Fruit fly (Drosophila melanogaster) whole organism, embryonic: Measurements from ENCODE around the gene Ipo9.

ENCODE experiments used
- Antp ChIP-seq: fragments of 200-800 bp; sonication (Bioruptor generic); optimal IDR thresholded peaks from 3 replicates; lab custom pipeline; 2016; ENCODE audit warnings: missing biosample characterization, missing genetic modification characterization
- CG10267 ChIP-seq: fragments of 200-800 bp; sonication (Bioruptor generic); optimal IDR thresholded peaks from 2 replicates; lab custom pipeline; 2018; ENCODE audit warnings: missing biosample characterization, mild to moderate bottlenecking, missing genetic modification characterization, moderate library complexity
- CG12219 ChIP-seq: fragments of 200-800 bp; sonication (Bioruptor generic); optimal IDR thresholded peaks from 3 replicates; lab custom pipeline; 2018; ENCODE audit warnings: missing biosample characterization, mild to moderate bottlenecking, missing genetic modification characterization
- CG12659 ChIP-seq: fragments of 200-800 bp; sonication (Bioruptor generic); optimal IDR thresholded peaks from 3 replicates; lab custom pipeline; 2017; ENCODE audit warnings: mild to moderate bottlenecking, missing biosample characterization, missing genetic modification reagents, missing genetic modification characterization
- CG13624 ChIP-seq: fragments of 200-800 bp; sonication (Bioruptor generic); optimal IDR thresholded peaks from 2 replicates; lab custom pipeline; 2016; ENCODE audit warnings: missing biosample characterization, missing genetic modification characterization
- CG15514 ChIP-seq: fragments of 200-800 bp; sonication (Bioruptor generic); optimal IDR thresholded peaks from 3 replicates; lab custom pipeline; 2017; ENCODE audit warnings: missing biosample characterization, missing genetic modification characterization, mild to moderate bottlenecking, moderate library complexity, missing genetic modification reagents
- CG17385 ChIP-seq: fragments of 200-800 bp; sonication (Bioruptor generic); optimal IDR thresholded peaks from 3 replicates; lab custom pipeline; 2018; ENCODE audit warnings: missing biosample characterization, mild to moderate bottlenecking, missing genetic modification characterization
- CG1832 ChIP-seq: fragments of 200-800 bp; sonication (Bioruptor generic); optimal IDR thresholded peaks from 2 replicates; lab custom pipeline; 2017; ENCODE audit warnings: missing biosample characterization, mild to moderate bottlenecking, missing genetic modification characterization, inconsistent platforms
- CG2120 ChIP-seq: fragments of 200-800 bp; sonication (Bioruptor generic); optimal IDR thresholded peaks from 3 replicates; lab custom pipeline; 2016; ENCODE audit warnings: missing biosample characterization, missing genetic modification characterization
- CG2199 ChIP-seq: fragments of 200-800 bp; sonication (Bioruptor generic); IDR thresholded peaks from 3 replicates; pipeline ENCODE4 v1.3.6; 2022; ENCODE audit warnings: missing biosample characterization, missing genetic modification characterization
- CG33213 ChIP-seq: fragments of 200-800 bp; sonication (Bioruptor generic); optimal IDR thresholded peaks from 3 replicates; lab custom pipeline; 2016; ENCODE audit warnings: missing biosample characterization, missing genetic modification characterization
- CG6813 ChIP-seq: fragments of 200-800 bp; sonication (Bioruptor generic); optimal IDR thresholded peaks from 2 replicates; lab custom pipeline; 2017; ENCODE audit warnings: missing biosample characterization, missing genetic modification characterization, mild to moderate bottlenecking, moderate library complexity, missing genetic modification reagents
- CG7271 ChIP-seq: fragments of 200-800 bp; sonication (Bioruptor generic); optimal IDR thresholded peaks from 2 replicates; lab custom pipeline; 2018; ENCODE audit warnings: missing biosample characterization, mild to moderate bottlenecking, missing genetic modification characterization, moderate library complexity
- CG7786 ChIP-seq: fragments of 200-800 bp; sonication (Bioruptor generic); optimal IDR thresholded peaks from 2 replicates; lab custom pipeline; 2016; ENCODE audit warnings: missing biosample characterization, missing genetic modification characterization
- CG8478 ChIP-seq: fragments of >200 bp; optimal IDR thresholded peaks from 2 replicates; lab custom pipeline; 2018
- CG8944 ChIP-seq: fragments of 200-800 bp; sonication (Bioruptor generic); optimal IDR thresholded peaks from 3 replicates; lab custom pipeline; 2016; ENCODE audit warnings: missing biosample characterization, missing genetic modification characterization
- CHES-1-like ChIP-seq: fragments of 200-800 bp; sonication (Bioruptor generic); optimal IDR thresholded peaks from 2 replicates; lab custom pipeline; 2016; ENCODE audit warnings: missing biosample characterization, missing genetic modification characterization
- Camta ChIP-seq: fragments of 200-800 bp; sonication (Bioruptor generic); optimal IDR thresholded peaks from 2 replicates; lab custom pipeline; 2016; ENCODE audit warnings: missing biosample characterization, missing genetic modification characterization
- CkIIα-i1 ChIP-seq: fragments of 200-800 bp; sonication (Bioruptor generic); IDR thresholded peaks from 2 replicates; pipeline ENCODE4 v1.3.6; 2022; ENCODE audit warnings: missing biosample characterization, missing genetic modification characterization
- Fer1 ChIP-seq: fragments of 200-800 bp; sonication (Bioruptor generic); optimal IDR thresholded peaks from 2 replicates; lab custom pipeline; 2017; ENCODE audit warnings: missing biosample characterization, mild to moderate bottlenecking, missing genetic modification characterization
- GATAe ChIP-seq: fragments of 200-800 bp; sonication (Bioruptor generic); conservative IDR thresholded peaks from 2 replicates; pipeline ENCODE4 v1.3.6; 2022; ENCODE audit warnings: missing biosample characterization, missing genetic modification characterization
- HLH4C ChIP-seq: fragments of 200-800 bp; sonication (Bioruptor generic); IDR thresholded peaks from 3 replicates; pipeline ENCODE4 v1.3.6; 2022; ENCODE audit warnings: missing biosample characterization, missing genetic modification characterization; ENCODE audit not compliant: partially characterized antibody
- Hr39 ChIP-seq: fragments of >200 bp; optimal IDR thresholded peaks from 2 replicates; lab custom pipeline; 2017
- MESR4 ChIP-seq: fragments of 200-800 bp; sonication (Bioruptor generic); optimal IDR thresholded peaks from 2 replicates; lab custom pipeline; 2018; ENCODE audit warnings: missing biosample characterization, mild to moderate bottlenecking, missing genetic modification characterization, moderate library complexity
- PHDP ChIP-seq: fragments of 200-800 bp; sonication (Bioruptor generic); optimal IDR thresholded peaks from 3 replicates; lab custom pipeline; 2018; ENCODE audit warnings: missing biosample characterization, mild to moderate bottlenecking, missing genetic modification characterization, moderate library complexity
- Ptx1 ChIP-seq: fragments of 200-800 bp; sonication (Bioruptor generic); IDR thresholded peaks from 2 replicates; pipeline ENCODE4 v1.3.6; 2022; ENCODE audit warnings: missing biosample characterization, missing genetic modification characterization
- Side ChIP-seq: fragments of 200-800 bp; sonication (Bioruptor generic); optimal IDR thresholded peaks from 2 replicates; lab custom pipeline; 2016; ENCODE audit warnings: missing biosample characterization, missing genetic modification characterization
- Sox100B ChIP-seq: fragments of 200-800 bp; sonication (Bioruptor generic); optimal IDR thresholded peaks from 3 replicates; lab custom pipeline; 2018; ENCODE audit warnings: missing biosample characterization, mild to moderate bottlenecking, missing genetic modification characterization
- Sox102F ChIP-seq: fragments of 200-800 bp; sonication (Bioruptor generic); optimal IDR thresholded peaks from 2 replicates; lab custom pipeline; 2018; ENCODE audit warnings: missing biosample characterization, mild to moderate bottlenecking, missing genetic modification characterization, moderate library complexity
- Taf1 ChIP-seq: fragments of 200-800 bp; sonication (Bioruptor generic); IDR thresholded peaks from 2 replicates; pipeline ENCODE4 v1.3.6; 2022; ENCODE audit warnings: missing biosample characterization, missing genetic modification characterization
- Trl ChIP-seq, 3 experiments: fragments of >200 bp in 2 of 3; fragments of 200-800 bp in 1 of 3; sonication (Bioruptor generic) in 1 of 3; optimal IDR thresholded peaks; 2 replicates in 1 of 3; 3 replicates in 2 of 3; lab custom pipeline; 2016 to 2017; ENCODE audit warnings: missing biosample characterization in 1 of 3, missing genetic modification characterization in 1 of 3
- ato ChIP-seq: fragments of 200-800 bp; sonication (Bioruptor generic); IDR thresholded peaks from 2 replicates; pipeline ENCODE4 v1.3.6; 2022; ENCODE audit warnings: missing biosample characterization, missing genetic modification characterization; ENCODE audit not compliant: partially characterized antibody
- cato ChIP-seq: fragments of 200-800 bp; sonication (Bioruptor generic); optimal IDR thresholded peaks from 2 replicates; lab custom pipeline; 2016; ENCODE audit warnings: missing biosample characterization, missing genetic modification characterization, borderline replicate concordance
- ci ChIP-seq: fragments of 200-800 bp; sonication (Bioruptor generic); IDR thresholded peaks from 3 replicates; pipeline ENCODE4 v1.3.6; 2022; ENCODE audit warnings: missing biosample characterization, missing genetic modification characterization
- dati ChIP-seq: fragments of 200-800 bp; sonication (Bioruptor generic); IDR thresholded peaks from 2 replicates; pipeline ENCODE4 v1.3.6; 2022; ENCODE audit warnings: missing biosample characterization, missing genetic modification characterization
- dimm ChIP-seq: fragments of 200-800 bp; sonication (Bioruptor generic); IDR thresholded peaks from 2 replicates; pipeline ENCODE4 v1.3.6; 2022; ENCODE audit warnings: missing biosample characterization, missing genetic modification characterization
- ewg ChIP-seq: fragments of 200-800 bp; sonication (Bioruptor generic); optimal IDR thresholded peaks from 3 replicates; lab custom pipeline; 2017; ENCODE audit warnings: mild to moderate bottlenecking, missing biosample characterization, missing genetic modification reagents, missing genetic modification characterization
- lilli ChIP-seq: fragments of 200-800 bp; sonication (Bioruptor generic); optimal IDR thresholded peaks from 3 replicates; lab custom pipeline; 2016; ENCODE audit warnings: missing biosample characterization, missing genetic modification characterization
- lmd ChIP-seq: fragments of 200-800 bp; sonication (Bioruptor generic); IDR thresholded peaks from 2 replicates; pipeline ENCODE4 v1.3.6; 2022; ENCODE audit warnings: missing biosample characterization, missing genetic modification characterization
- maf-S ChIP-seq: fragments of 200-800 bp; sonication (Bioruptor generic); optimal IDR thresholded peaks from 2 replicates; lab custom pipeline; 2016; ENCODE audit warnings: missing biosample characterization, missing genetic modification characterization
- mirr ChIP-seq: fragments of 200-800 bp; sonication (Bioruptor generic); optimal IDR thresholded peaks from 3 replicates; lab custom pipeline; 2018; ENCODE audit warnings: missing biosample characterization, mild to moderate bottlenecking, missing genetic modification characterization
- p53 ChIP-seq: fragments of 200-800 bp; sonication (Bioruptor generic); optimal IDR thresholded peaks from 2 replicates; lab custom pipeline; 2016; ENCODE audit warnings: missing biosample characterization, missing genetic modification characterization
- pb ChIP-seq: fragments of 200-800 bp; sonication (Bioruptor generic); optimal IDR thresholded peaks from 3 replicates; lab custom pipeline; 2016; ENCODE audit warnings: missing biosample characterization, missing genetic modification characterization
- peb ChIP-seq: fragments of 200-800 bp; sonication (Bioruptor generic); IDR thresholded peaks from 2 replicates; pipeline ENCODE4 v1.3.6; 2022; ENCODE audit warnings: missing biosample characterization, missing genetic modification characterization
- phol ChIP-seq: fragments of 200-800 bp; sonication (Bioruptor generic); optimal IDR thresholded peaks from 3 replicates; lab custom pipeline; 2018; ENCODE audit warnings: missing biosample characterization, mild to moderate bottlenecking, missing genetic modification characterization, moderate library complexity
- salm ChIP-seq: fragments of 200-800 bp; sonication (Bioruptor generic); optimal IDR thresholded peaks from 2 replicates; lab custom pipeline; 2018; ENCODE audit warnings: missing biosample characterization, mild to moderate bottlenecking, missing genetic modification characterization
- sens-2 ChIP-seq: fragments of 200-800 bp; sonication (Bioruptor generic); IDR thresholded peaks from 2 replicates; pipeline ENCODE4 v1.3.6; 2022; ENCODE audit warnings: missing biosample characterization, missing genetic modification characterization
- sna ChIP-seq: fragments of 200-800 bp; sonication (Bioruptor generic); IDR thresholded peaks from 2 replicates; pipeline ENCODE4 v1.3.6; 2022; ENCODE audit warnings: missing biosample characterization, missing genetic modification characterization; ENCODE audit not compliant: partially characterized antibody
- stc ChIP-seq: fragments of 200-800 bp; sonication (Bioruptor generic); IDR thresholded peaks from 2 replicates; pipeline ENCODE4 v1.3.6; 2022; ENCODE audit warnings: missing biosample characterization, missing genetic modification characterization
- tna ChIP-seq: fragments of 200-800 bp; sonication (Bioruptor generic); IDR thresholded peaks from 2 replicates; pipeline ENCODE4 v1.3.6; 2022; ENCODE audit warnings: missing biosample characterization, missing genetic modification characterization; ENCODE audit not compliant: partially characterized antibody
- unpg ChIP-seq: fragments of 200-800 bp; sonication (Bioruptor generic); optimal IDR thresholded peaks from 3 replicates; lab custom pipeline; 2018; ENCODE audit warnings: missing biosample characterization, mild to moderate bottlenecking, missing genetic modification characterization, moderate library complexity
- zfh2 ChIP-seq: fragments of 200-800 bp; sonication (Bioruptor generic); optimal IDR thresholded peaks from 2 replicates; lab custom pipeline; 2016; ENCODE audit warnings: missing biosample characterization, missing genetic modification characterization

Ipo9 gene

dm6 chr3R:11429814-11430213 is 17.5 kb downstream of the Ipo9 start, which contains the start of gene Dtd (continued):
- no peak for TF ChIP-seq CkIIα-i1 (GFP tag; lab: Robert Waterston, UW)
- no peak for TF ChIP-seq CG8478 (lab: Kevin White, UChicago)
- TF ChIP-seq Ptx1 (GFP tag; lab: Robert Waterston, UW), result no peak
- TF ChIP-seq PHDP (tag; lab: Kevin White, UChicago), result no peak
- no peak for TF ChIP-seq CG1832 (GFP tag; lab: Kevin White, UChicago)
- peak; percentile 30 for TF ChIP-seq CG2120
- no peak for TF ChIP-seq ato
- no peak for TF ChIP-seq mirr (GFP tag; lab: Kevin White, UChicago)
- TF ChIP-seq CG7271 (tag; lab: Kevin White, UChicago), result no peak
- TF ChIP-seq sna (GFP tag; lab: Robert Waterston, UW), result no peak
- TF ChIP-seq CG7786 (GFP tag; lab: Kevin White, UChicago), result no peak
- TF ChIP-seq ewg (GFP tag; lab: Kevin White, UChicago), result no peak
- no peak for TF ChIP-seq CG17385 (GFP tag; lab: Kevin White, UChicago)
- no peak for TF ChIP-seq maf-S (GFP tag; lab: Kevin White, UChicago)
- TF ChIP-seq Antp, result no peak
- TF ChIP-seq peb (GFP tag; lab: Robert Waterston, UW), result no peak
- TF ChIP-seq ci (GFP tag; lab: Robert Waterston, UW), result no peak
- TF ChIP-seq Trl (optimal IDR thresholded peaks at IDR 0.05; lab: Kevin White, UChicago), result no peak
- no peak for TF ChIP-seq Trl (GFP tag; optimal IDR thresholded peaks at IDR 0.05; lab: Kevin White, UChicago)
- TF ChIP-seq Sox102F, result no peak
- TF ChIP-seq salm (tag; lab: Kevin White, UChicago), result no peak
- TF ChIP-seq CG6813, result no peak
- peak; percentile 16 for TF ChIP-seq lilli (GFP tag; lab: Kevin White, UChicago)
- TF ChIP-seq Taf1 (GFP tag; lab: Robert Waterston, UW), result peak; percentile 16; the same call in 1 of the 2 replicates
- 0 out of 3 replicates have a peak, but pooled peaks have one; percentile 24 for TF ChIP-seq HLH4C (GFP tag; lab: Robert Waterston, UW)
- TF ChIP-seq CG12219 (GFP tag; lab: Kevin White, UChicago), result no peak
- no peak for TF ChIP-seq dati (GFP tag; lab: Robert Waterston, UW)
- peak; percentile 24 for TF ChIP-seq CG12659
- TF ChIP-seq stc (GFP tag; lab: Robert Waterston, UW), result no peak
- TF ChIP-seq sens-2 (GFP tag; lab: Robert Waterston, UW), result no peak
- no peak for TF ChIP-seq tna (GFP tag; lab: Robert Waterston, UW)
- TF ChIP-seq Fer1 (GFP tag; lab: Kevin White, UChicago), result peak; percentile 21
- peak; percentile 1 for TF ChIP-seq CG15514
- TF ChIP-seq GATAe, result no peak
- TF ChIP-seq Camta (GFP tag; lab: Kevin White, UChicago), result no peak
- no peak for TF ChIP-seq pb
- TF ChIP-seq CG8944 (GFP tag; lab: Kevin White, UChicago), result no peak
- TF ChIP-seq cato (GFP tag; lab: Kevin White, UChicago), result no peak
- TF ChIP-seq lmd (GFP tag; lab: Robert Waterston, UW), result no peak
- TF ChIP-seq p53 (GFP tag; lab: Kevin White, UChicago), result no peak
- no peak for TF ChIP-seq Hr39 (lab: Kevin White, UChicago)
- peak; percentile 73 for TF ChIP-seq CG10267 (tag; lab: Kevin White, UChicago)
- TF ChIP-seq CG33213, result no peak
- no peak for TF ChIP-seq zfh2 (GFP tag; lab: Kevin White, UChicago)
- TF ChIP-seq phol (tag; lab: Kevin White, UChicago), result no peak
- no peak for TF ChIP-seq Side (GFP tag; lab: Kevin White, UChicago)
- TF ChIP-seq CHES-1-like, result no peak
- no peak for TF ChIP-seq dimm (GFP tag; lab: Robert Waterston, UW)
- TF ChIP-seq MESR4 (GFP tag; lab: Kevin White, UChicago), result peak; percentile 27
- TF ChIP-seq CG13624 (GFP tag; lab: Kevin White, UChicago), result no peak
- TF ChIP-seq CG2199, result no peak
- no peak for TF ChIP-seq Sox100B (GFP tag; lab: Kevin White, UChicago)
- no peak for TF ChIP-seq unpg (GFP tag; lab: Kevin White, UChicago)
